Fruit fly (Drosophila melanogaster): ENCODE results near the gene atk.
A peak's percentile ranks its signal among the peaks of the same experiment; 100 is the strongest.

The atk gene

dm6 chr3L:20473021-20473799 lies 8.5 kb upstream of the atk start, which contains the start of the genes CG32428 and CG5969 (continued):
- TF ChIP-seq Side (GFP tag; optimal IDR thresholded peaks at IDR 0.05) (peak; percentile 6), Atf-2 (GFP tag; optimal IDR thresholded peaks at IDR 0.05) (no peak), kay (GFP tag; optimal IDR thresholded peaks at IDR 0.05) (peak; percentile 1), H2.0 (GFP tag; IDR thresholded peaks at IDR 0.05) (peak; percentile 71), CG30403 (GFP tag; optimal IDR thresholded peaks at IDR 0.05) (peak; percentile 50), mirr (GFP tag; optimal IDR thresholded peaks at IDR 0.05) (peak; percentile 29), br (optimal IDR thresholded peaks at IDR 0.05) (no peak), CG32532 (GFP tag; IDR thresholded peaks at IDR 0.05) (peak; percentile 84), CG42726 (GFP tag; IDR thresholded peaks at IDR 0.05; ENCODE audit: partially characterized antibody) (no peak), CG14667 (GFP tag; IDR thresholded peaks at IDR 0.05) (peak; percentile 54), odd (GFP tag; optimal IDR thresholded peaks at IDR 0.05) (peak; percentile 15), CG15601 (tag; optimal IDR thresholded peaks at IDR 0.05) (peak; percentile 28), gfzf (GFP tag; optimal IDR thresholded peaks at IDR 0.05) (peak; percentile 75), sisA (GFP tag; IDR thresholded peaks at IDR 0.05) (peak; percentile 37; the same call in 1 of the 2 replicates), CG10431 (GFP tag; optimal IDR thresholded peaks at IDR 0.05) (no peak), fd102C (GFP tag; optimal IDR thresholded peaks at IDR 0.05) (no peak), gem (tag; optimal IDR thresholded peaks at IDR 0.05) (peak; percentile 80), Max (GFP tag; optimal IDR thresholded peaks at IDR 0.05) (peak; percentile 45), NC2α (GFP tag; optimal IDR thresholded peaks at IDR 0.05) (no peak), Dbx (GFP tag; IDR thresholded peaks at IDR 0.05) (peak; percentile 73; the same call in 2 of the 3 replicates), HHEX (GFP tag; optimal IDR thresholded peaks at IDR 0.05) (peak; percentile 58), esg (GFP tag; conservative IDR thresholded peaks at IDR 0.05) (peak; percentile 52), Rx (GFP tag; IDR thresholded peaks at IDR 0.05) (peak; percentile 49; the same call in 1 of the 2 replicates), Mad (GFP tag; optimal IDR thresholded peaks at IDR 0.05) (no peak), ems (GFP tag; optimal IDR thresholded peaks at IDR 0.05) (no peak), CG18599 (GFP tag; optimal IDR thresholded peaks at IDR 0.05) (peak; percentile 77), Lhr (GFP tag; optimal IDR thresholded peaks at IDR 0.05) (peak; percentile 21), CG2116 (GFP tag; optimal IDR thresholded peaks at IDR 0.05) (peak; percentile 76), bsh (GFP tag; optimal IDR thresholded peaks at IDR 0.05) (peak in 1 of 2 experiments; percentile 35), CG3407 (GFP tag; optimal IDR thresholded peaks at IDR 0.05) (no peak), Eip74EF (GFP tag; optimal IDR thresholded peaks at IDR 0.05) (peak in 1 of 2 experiments; percentile 11), Sox102F (GFP tag; optimal IDR thresholded peaks at IDR 0.05) (peak; percentile 51), CG10565 (GFP tag; optimal IDR thresholded peaks at IDR 0.05) (no peak), Ptx1 (GFP tag; IDR thresholded peaks at IDR 0.05) (peak; percentile 70), Gug (GFP tag; IDR thresholded peaks at IDR 0.05) (peak; percentile 50; the same call in 3 of the 4 replicates), Rfx (GFP tag; IDR thresholded peaks at IDR 0.05) (peak; percentile 81), CG32772 (GFP tag; IDR thresholded peaks at IDR 0.05) (peak; percentile 49; the same call in 1 of the 2 replicates), CG2712 (tag; optimal IDR thresholded peaks at IDR 0.05) (peak; percentile 69), Sox100B (GFP tag; optimal IDR thresholded peaks at IDR 0.05) (peak; percentile 52), lilli (GFP tag; optimal IDR thresholded peaks at IDR 0.05) (peak; percentile 34), fd64A (GFP tag; optimal IDR thresholded peaks at IDR 0.05) (no peak), E2f2 (GFP tag; IDR thresholded peaks at IDR 0.05) (peak; percentile 69), Atf6 (GFP tag; IDR thresholded peaks at IDR 0.05) (peak; percentile 9; the same call in 1 of the 2 replicates), CG6175 (GFP tag; IDR thresholded peaks at IDR 0.05) (no peak), HLH4C (GFP tag; IDR thresholded peaks at IDR 0.05; ENCODE audit: partially characterized antibody) (0 out of 3 replicates have a peak, but pooled peaks have one; percentile 8), NFAT (GFP tag; IDR thresholded peaks at IDR 0.05) (peak; percentile 71), CG7357 (GFP tag; IDR thresholded peaks at IDR 0.05) (peak; percentile 52; the same call in 2 of the 3 replicates), Med (GFP tag) (peak; percentile 82), D19B (GFP tag; optimal IDR thresholded peaks at IDR 0.05) (peak; percentile 24)
